Worm (Caenorhabditis elegans) whole organism, early embryonic: ENCODE results near the gene fkh-9.

Experiments
- ets-7 ChIP-seq: sonication (generic microtip); optimal IDR thresholded peaks from 2 replicates; lab custom pipeline; 2016; ENCODE audit warnings: missing genotype, missing genetic modification characterization, missing compliant biosample characterization
- hmbx-1 ChIP-seq: sonication (generic microtip); optimal IDR thresholded peaks from 2 replicates; lab custom pipeline; 2016; ENCODE audit warnings: mild to moderate bottlenecking, missing genetic modification characterization, missing compliant biosample characterization
- hnd-1 ChIP-seq: sonication (generic microtip); optimal IDR thresholded peaks from 2 replicates; lab custom pipeline; 2016; ENCODE audit warnings: missing genetic modification characterization, missing compliant biosample characterization
- scrt-1 ChIP-seq: fragments of 200-800 bp; sonication (Bioruptor generic); IDR thresholded peaks from 2 replicates; pipeline ENCODE4 v1.3.6; 2022; ENCODE audit warnings: missing genetic modification characterization, missing compliant biosample characterization
- tbx-11 ChIP-seq: fragments of 200-800 bp; sonication (Bioruptor generic); IDR thresholded peaks from 2 replicates; pipeline ENCODE4 v1.3.6; 2022; ENCODE audit warnings: missing genetic modification characterization, missing compliant biosample characterization
- tbx-37 ChIP-seq: fragments of 200-800 bp; sonication (Bioruptor generic); conservative IDR thresholded peaks from 2 replicates; pipeline ENCODE4 v1.3.6; 2022; ENCODE audit warnings: missing genetic modification reagents, missing genetic modification characterization, missing compliant biosample characterization

ce11 chrX:3819697-3820096, 7.1 kb downstream of the fkh-9 start:
- TF ChIP-seq ets-7 (tag; lab: Kevin White, UChicago): no peak
- TF ChIP-seq tbx-11 (GFP tag; lab: Robert Waterston, UW): no peak
- TF ChIP-seq scrt-1 (GFP tag; lab: Robert Waterston, UW): no peak
- no peak for TF ChIP-seq tbx-37 (GFP tag; lab: Robert Waterston, UW)
- TF ChIP-seq hnd-1 (tag; lab: Kevin White, UChicago): no peak
- no peak for TF ChIP-seq hmbx-1 (tag; lab: Kevin White, UChicago)
